Fruit fly (Drosophila melanogaster) whole organism: ENCODE results near the gene Diap1.

Source experiments
- CG8478 ChIP-seq: fragments of >200 bp; optimal IDR thresholded peaks from 2 replicates; lab custom pipeline; 2018; ENCODE audit warnings: inconsistent platforms
- Dll ChIP-seq: fragments of >200 bp; optimal IDR thresholded peaks from 2 replicates; lab custom pipeline; 2017
- EcR ChIP-seq, 2 experiments: fragments of >200 bp; optimal IDR thresholded peaks; 2 replicates each; lab custom pipeline; 2017; ENCODE audit warnings: missing biosample characterization in 2 of 2, missing genetic modification characterization in 2 of 2, missing genetic modification reagents in 2 of 2
- pan ChIP-seq: fragments of >200 bp; optimal IDR thresholded peaks from 2 replicates; lab custom pipeline; 2017
- psq ChIP-seq: fragments of >200 bp; optimal IDR thresholded peaks from 2 replicates; lab custom pipeline; 2017
- usp ChIP-seq: fragments of >200 bp; optimal IDR thresholded peaks from 2 replicates; lab custom pipeline; 2017; ENCODE audit warnings: missing biosample characterization, missing genetic modification characterization, mixed read lengths

DNA sequence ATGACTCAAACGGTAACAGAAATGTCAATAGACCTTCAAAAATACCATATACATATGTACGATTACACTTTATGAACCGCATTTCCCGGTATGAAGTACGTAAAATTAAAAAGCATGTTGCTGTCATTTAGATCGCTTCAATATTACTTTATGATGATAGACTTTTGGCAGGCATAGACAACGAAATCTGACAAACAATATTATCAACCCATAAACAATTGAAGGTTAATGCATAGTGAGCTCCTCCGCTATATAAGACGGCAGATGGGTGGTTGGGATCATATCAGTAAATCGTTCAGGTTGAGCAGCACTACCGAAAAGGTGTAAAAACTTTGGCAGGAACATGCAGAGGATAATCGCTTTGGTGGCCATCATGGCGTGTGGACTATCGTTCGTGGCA is 32.9 kb upstream of the Diap1 start, which contains the start of gene CG13075:
- TF ChIP-seq Dll (no peak), CG8478 (lab: Kevin White, UChicago) (no peak), pan (no peak), usp (GFP tag; lab: Kevin White, UChicago) (no peak), psq (lab: Kevin White, UChicago) (no peak), EcR (GFP tag; optimal IDR thresholded peaks at IDR 0.05; lab: Kevin White, UChicago) (no peak)
